Worm (Caenorhabditis elegans) whole organism, L4 larva: ENCODE data around the gene C45H4.14.

Source experiments
- D1046.2 ChIP-seq: fragments of 200-800 bp; sonication (Bioruptor generic); IDR thresholded peaks from 2 replicates; pipeline ENCODE4 v1.3.6; 2022; ENCODE audit warnings: missing genetic modification characterization, missing compliant biosample characterization
- F10B5.3 ChIP-seq: sonication (generic microtip); optimal IDR thresholded peaks from 2 replicates; lab custom pipeline; 2016; ENCODE audit warnings: mild to moderate bottlenecking, missing genetic modification characterization, missing compliant biosample characterization
- R02D3.7 ChIP-seq: fragments of 150-350 bp; sonication (generic microtip); optimal IDR thresholded peaks from 3 replicates; lab custom pipeline; 2014; ENCODE audit warnings: missing biosample characterization, missing genetic modification characterization
- T20F7.1 ChIP-seq: fragments of 200-800 bp; sonication (Bioruptor generic); optimal IDR thresholded peaks from 2 replicates; lab custom pipeline; 2018; ENCODE audit warnings: mild to moderate bottlenecking, missing genetic modification characterization, missing compliant biosample characterization
- Y105C5A.15 ChIP-seq: fragments of 200-800 bp; sonication (Bioruptor generic); IDR thresholded peaks from 2 replicates; pipeline ENCODE4 v1.3.6; 2022; ENCODE audit warnings: missing genetic modification characterization, missing compliant biosample characterization
- aha-1 ChIP-seq: fragments of 150-350 bp; peaks from one replicate; lab custom pipeline; 2014; ENCODE audit warnings: missing biosample characterization, missing genetic modification characterization
- arid-1 ChIP-seq: fragments of 200-800 bp; sonication (Bioruptor generic); conservative IDR thresholded peaks from 2 replicates; pipeline ENCODE4 v1.3.6; 2022; ENCODE audit warnings: missing genetic modification reagents, missing genetic modification characterization, missing compliant biosample characterization
- ceh-20 ChIP-seq: fragments of 200-800 bp; sonication (Bioruptor generic); IDR thresholded peaks from 2 replicates; pipeline ENCODE4 v1.3.6; 2022; ENCODE audit warnings: missing genetic modification reagents, missing genetic modification characterization, missing compliant biosample characterization
- ceh-28 ChIP-seq: fragments of 150-350 bp; optimal IDR thresholded peaks from 2 replicates; lab custom pipeline; 2014; ENCODE audit warnings: missing biosample characterization, missing genetic modification reagents, missing genetic modification characterization
- ctbp-1 ChIP-seq: fragments of 200-800 bp; sonication (Bioruptor generic); IDR thresholded peaks from 2 replicates; pipeline ENCODE4 v1.3.6; 2022; ENCODE audit warnings: missing genetic modification reagents, missing genetic modification characterization, missing compliant biosample characterization
- daf-16 ChIP-seq, 3 experiments: sonication (generic microtip); optimal IDR thresholded peaks; 2 replicates each; lab custom pipeline; 2016 to 2017; ENCODE audit warnings: missing genetic modification characterization in 3 of 3, missing genetic modification reagents in 3 of 3, mild to moderate bottlenecking in 2 of 3, missing compliant biosample characterization in 2 of 3, missing biosample characterization in 1 of 3, moderate library complexity in 1 of 3
- dmd-6 ChIP-seq: fragments of 200-800 bp; sonication (Bioruptor generic); IDR thresholded peaks from 2 replicates; pipeline ENCODE4 v1.3.6; 2022; ENCODE audit warnings: missing genetic modification reagents, missing genetic modification characterization, missing compliant biosample characterization
- dpl-1 ChIP-seq: fragments of 150-350 bp; optimal IDR thresholded peaks from 2 replicates; lab custom pipeline; 2014; ENCODE audit warnings: missing biosample characterization, missing genetic modification reagents, missing genetic modification characterization
- duxl-1 ChIP-seq: sonication (generic microtip); optimal IDR thresholded peaks from 2 replicates; lab custom pipeline; 2016; ENCODE audit warnings: mild to moderate bottlenecking, missing genetic modification characterization, moderate library complexity, missing compliant biosample characterization; ENCODE audit not compliant: poor library complexity
- dve-1 ChIP-seq: sonication (generic microtip); optimal IDR thresholded peaks from 2 replicates; lab custom pipeline; 2017; ENCODE audit warnings: antibody characterized with exemption, mild to moderate bottlenecking, missing genetic modification characterization, missing compliant biosample characterization; ENCODE audit not compliant: insufficient read depth
- fkh-10 ChIP-seq: fragments of 150-350 bp; optimal IDR thresholded peaks from 2 replicates; lab custom pipeline; 2014; ENCODE audit warnings: missing biosample characterization, missing genetic modification reagents, missing genetic modification characterization
- gei-8 ChIP-seq: fragments of 200-800 bp; sonication (Bioruptor generic); optimal IDR thresholded peaks from 2 replicates; lab custom pipeline; 2018; ENCODE audit warnings: mild to moderate bottlenecking, missing genetic modification characterization, missing compliant biosample characterization
- hif-1 ChIP-seq, 2 experiments: sonication (generic microtip); optimal IDR thresholded peaks; 2 replicates each; lab custom pipeline; 2016 to 2017; ENCODE audit warnings: missing compliant biosample characterization in 2 of 2, missing genetic modification characterization in 2 of 2, missing genetic modification reagents in 2 of 2, missing genotype in 2 of 2, mild to moderate bottlenecking in 1 of 2
- hlh-11 ChIP-seq: fragments of 200-800 bp; sonication (Bioruptor generic); optimal IDR thresholded peaks from 2 replicates; lab custom pipeline; 2018; ENCODE audit warnings: mild to moderate bottlenecking, missing genetic modification characterization, missing compliant biosample characterization
- hmg-1.1 ChIP-seq: fragments of 200-800 bp; sonication (Bioruptor generic); IDR thresholded peaks from 2 replicates; pipeline ENCODE4 v1.3.6; 2022; ENCODE audit warnings: missing genetic modification reagents, missing genetic modification characterization, missing compliant biosample characterization
- lir-3 ChIP-seq: sonication (generic microtip); optimal IDR thresholded peaks from 2 replicates; lab custom pipeline; 2016; ENCODE audit warnings: mild to moderate bottlenecking, missing genetic modification characterization, missing compliant biosample characterization
- lsy-2 ChIP-seq, 2 experiments: fragments of 150-350 bp in 1 of 2; sonication (generic microtip) in 1 of 2; optimal IDR thresholded peaks; 2 replicates each; lab custom pipeline; 2014 to 2017; ENCODE audit warnings: missing biosample characterization in 2 of 2, missing genetic modification characterization in 2 of 2
- mdl-1 ChIP-seq, 2 experiments: fragments of 150-350 bp in 1 of 2; sonication (generic microtip) in 1 of 2; optimal IDR thresholded peaks; 2 replicates each; lab custom pipeline; 2014 to 2017; ENCODE audit warnings: missing biosample characterization in 2 of 2, missing genetic modification characterization in 2 of 2
- mdt-29 ChIP-seq: fragments of 200-800 bp; sonication (Bioruptor generic); IDR thresholded peaks from 2 replicates; pipeline ENCODE4 v1.3.6; 2022; ENCODE audit warnings: missing genetic modification reagents, missing genetic modification characterization, missing compliant biosample characterization
- mep-1 ChIP-seq: fragments of 150-350 bp; sonication (generic microtip); optimal IDR thresholded peaks from 3 replicates; lab custom pipeline; 2014; ENCODE audit warnings: missing biosample characterization, missing genetic modification characterization
- mes-2 ChIP-seq: sonication (generic microtip); optimal IDR thresholded peaks from 2 replicates; lab custom pipeline; 2016; ENCODE audit warnings: missing genotype, mild to moderate bottlenecking, missing genetic modification characterization, missing compliant biosample characterization; ENCODE audit not compliant: poor library complexity, severe bottlenecking
- mxl-3 ChIP-seq: fragments of 200-800 bp; sonication (Bioruptor generic); optimal IDR thresholded peaks from 2 replicates; lab custom pipeline; 2018; ENCODE audit warnings: mild to moderate bottlenecking, missing genetic modification characterization, missing compliant biosample characterization
- nhr-111 ChIP-seq: fragments of 200-800 bp; sonication (Bioruptor generic); optimal IDR thresholded peaks from 2 replicates; lab custom pipeline; 2018; ENCODE audit warnings: mild to moderate bottlenecking, missing genetic modification characterization, missing compliant biosample characterization
- nhr-237 ChIP-seq: sonication (generic microtip); optimal IDR thresholded peaks from 2 replicates; lab custom pipeline; 2017; ENCODE audit warnings: missing biosample characterization, missing genetic modification characterization
- nhr-25 ChIP-seq: sonication (generic microtip); optimal IDR thresholded peaks from 2 replicates; lab custom pipeline; 2017; ENCODE audit warnings: missing genetic modification characterization, mild to moderate bottlenecking, missing compliant biosample characterization, antibody characterized with exemption, moderate library complexity, borderline replicate concordance; ENCODE audit not compliant: insufficient read depth
- nhr-28 ChIP-seq: fragments of 150-350 bp; optimal IDR thresholded peaks from 2 replicates; lab custom pipeline; 2014; ENCODE audit warnings: missing biosample characterization, missing genetic modification characterization
- nhr-42 ChIP-seq: fragments of 200-800 bp; sonication (Bioruptor generic); IDR thresholded peaks from 2 replicates; pipeline ENCODE4 v1.3.6; 2022; ENCODE audit warnings: missing genetic modification characterization, missing compliant biosample characterization
- nhr-48 ChIP-seq: sonication (generic microtip); optimal IDR thresholded peaks from 2 replicates; lab custom pipeline; 2016; ENCODE audit warnings: mild to moderate bottlenecking, missing genetic modification characterization, missing compliant biosample characterization
- nhr-77 ChIP-seq: fragments of 150-350 bp; optimal IDR thresholded peaks from 2 replicates; lab custom pipeline; 2014; ENCODE audit warnings: missing biosample characterization, missing genetic modification characterization
- rbr-2 ChIP-seq: sonication (generic microtip); optimal IDR thresholded peaks from 2 replicates; lab custom pipeline; 2016; ENCODE audit warnings: missing genotype, missing genetic modification characterization, missing compliant biosample characterization
- saeg-2 ChIP-seq: fragments of 200-800 bp; sonication (Bioruptor generic); IDR thresholded peaks from 2 replicates; pipeline ENCODE4 v1.3.6; 2022; ENCODE audit warnings: missing genetic modification reagents, missing genetic modification characterization, missing compliant biosample characterization
- set-16 ChIP-seq: fragments of 200-800 bp; sonication (Bioruptor generic); IDR thresholded peaks from 2 replicates; pipeline ENCODE4 v1.3.6; 2022; ENCODE audit warnings: missing genetic modification reagents, missing genetic modification characterization, missing compliant biosample characterization
- snpc-1.2 ChIP-seq: fragments of 200-800 bp; sonication (Bioruptor generic); IDR thresholded peaks from 2 replicates; pipeline ENCODE4 v1.3.6; 2022; ENCODE audit warnings: missing genetic modification reagents, missing genetic modification characterization, missing compliant biosample characterization
- spr-1 ChIP-seq: sonication (generic microtip); optimal IDR thresholded peaks from 2 replicates; lab custom pipeline; 2016; ENCODE audit warnings: mild to moderate bottlenecking, missing genetic modification characterization, missing compliant biosample characterization
- tra-1 ChIP-seq: fragments of 200-800 bp; sonication (Bioruptor generic); IDR thresholded peaks from 2 replicates; pipeline ENCODE4 v1.3.6; 2022; ENCODE audit warnings: missing genetic modification reagents, missing genetic modification characterization, missing compliant biosample characterization
- unc-130 ChIP-seq: sonication (generic microtip); optimal IDR thresholded peaks from 2 replicates; lab custom pipeline; 2016; ENCODE audit warnings: missing genetic modification reagents, missing genetic modification characterization, missing compliant biosample characterization
- unc-39 ChIP-seq: sonication (generic microtip); optimal IDR thresholded peaks from 2 replicates; lab custom pipeline; 2017; ENCODE audit warnings: missing biosample characterization, missing genetic modification characterization
- unc-62 ChIP-seq, 3 experiments: fragments of 150-350 bp in 1 of 3; sonication (generic microtip); optimal IDR thresholded peaks in 2 of 3; peaks in 1 of 3; 1 replicate in 1 of 3; 2 replicates in 2 of 3; lab custom pipeline; 2014 to 2017; ENCODE audit warnings: missing biosample characterization in 3 of 3, missing genetic modification characterization in 3 of 3, missing genetic modification reagents in 3 of 3, missing genotype in 1 of 3
- zag-1 ChIP-seq: fragments of 150-350 bp; optimal IDR thresholded peaks from 2 replicates; lab custom pipeline; 2014; ENCODE audit warnings: missing biosample characterization, missing genetic modification characterization
- zfp-3 ChIP-seq: fragments of 200-800 bp; sonication (Bioruptor generic); conservative IDR thresholded peaks from 2 replicates; pipeline ENCODE4 v1.3.6; 2022; ENCODE audit warnings: missing genetic modification reagents, missing genetic modification characterization, missing compliant biosample characterization
- ztf-7 ChIP-seq: fragments of 150-350 bp; optimal IDR thresholded peaks from 2 replicates; lab custom pipeline; 2014; ENCODE audit warnings: missing biosample characterization, missing genetic modification characterization

C45H4.14 gene

DNA sequence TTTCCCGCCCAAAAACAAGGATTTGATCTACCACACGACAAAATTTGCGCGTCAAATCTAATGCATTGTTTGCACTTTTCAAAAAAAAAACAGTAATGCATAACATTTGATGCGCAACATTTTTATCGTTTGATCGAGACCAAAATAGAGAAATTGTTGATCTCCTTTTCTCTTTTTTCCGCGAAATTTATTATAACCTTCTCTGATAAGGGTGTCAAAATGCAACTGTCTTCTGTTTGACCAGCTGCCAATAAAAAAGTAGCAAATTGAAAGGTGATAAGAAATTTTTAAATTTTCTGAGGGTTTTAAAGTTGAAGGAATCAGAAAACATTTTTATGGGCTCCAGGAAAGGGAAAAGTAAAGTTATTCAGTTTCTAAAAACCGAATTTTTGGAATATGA, 22.2 kb downstream of the C45H4.14 start:
- TF ChIP-seq spr-1 (tag; lab: Kevin White, UChicago): no peak
- no peak for TF ChIP-seq R02D3.7
- TF ChIP-seq nhr-25 (tag; lab: Kevin White, UChicago): no peak
- TF ChIP-seq ceh-28 (tag; lab: Kevin White, UChicago): no peak
- TF ChIP-seq F10B5.3 (tag; lab: Kevin White, UChicago): no peak
- TF ChIP-seq zfp-3 (GFP tag; lab: Robert Waterston, UW): no peak
- TF ChIP-seq duxl-1 (tag; lab: Kevin White, UChicago): no peak
- peak; percentile 62 for TF ChIP-seq dmd-6 (GFP tag; lab: Robert Waterston, UW)
- no peak for TF ChIP-seq daf-16 (GFP tag; optimal IDR thresholded peaks at IDR 0.05; lab: Kevin White, UChicago)
- TF ChIP-seq daf-16 (tag; optimal IDR thresholded peaks at IDR 0.05; lab: Kevin White, UChicago): peak; percentile 37
- TF ChIP-seq mep-1 (tag; lab: Kevin White, UChicago): no peak
- TF ChIP-seq nhr-48 (tag; lab: Kevin White, UChicago): no peak
- no peak for TF ChIP-seq hmg-1.1 (GFP tag; lab: Robert Waterston, UW)
- TF ChIP-seq arid-1 (GFP tag; lab: Robert Waterston, UW): no peak
- TF ChIP-seq unc-39: no peak
- TF ChIP-seq unc-62 (GFP tag; optimal IDR thresholded peaks at IDR 0.05 in 1 of 2; lab: Kevin White, UChicago): no peak
- no peak for TF ChIP-seq unc-62 (tag; optimal IDR thresholded peaks at IDR 0.05; lab: Kevin White, UChicago)

DNA sequence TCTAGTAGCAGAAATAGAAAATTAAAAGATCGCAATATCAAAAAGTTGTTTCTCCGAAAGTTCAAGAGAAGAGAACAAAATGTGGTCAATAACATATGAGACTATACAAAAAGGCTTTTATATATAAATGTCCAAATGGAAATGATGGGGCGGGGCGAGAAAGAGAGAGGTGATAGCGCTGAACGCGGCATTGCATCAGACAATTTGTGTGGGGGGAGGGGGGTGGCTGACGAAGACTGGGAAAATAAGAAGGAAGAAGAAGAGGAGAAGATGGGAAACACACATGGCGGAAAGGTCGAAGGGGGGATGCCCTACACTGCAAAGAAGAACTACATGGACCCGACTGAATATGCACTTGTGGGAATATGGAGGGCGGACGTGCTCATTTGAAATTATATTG, 23.9 kb downstream of the C45H4.14 start:
- TF ChIP-seq lir-3 (tag; lab: Kevin White, UChicago): no peak
- TF ChIP-seq aha-1 (tag; lab: Kevin White, UChicago): peak; percentile 60
- TF ChIP-seq nhr-25 (tag; lab: Kevin White, UChicago): no peak
- peak; percentile 4 for TF ChIP-seq dve-1 (tag; lab: Kevin White, UChicago)
- peak; percentile 36 for TF ChIP-seq mep-1 (tag; lab: Kevin White, UChicago)
- peak in 1 of 2 experiments; percentile 13 for TF ChIP-seq lsy-2 (tag; optimal IDR thresholded peaks at IDR 0.05; lab: Kevin White, UChicago)
- no peak for TF ChIP-seq ztf-7 (tag; lab: Kevin White, UChicago)
- no peak for TF ChIP-seq snpc-1.2 (GFP tag; lab: Robert Waterston, UW)
- TF ChIP-seq fkh-10 (GFP tag; lab: Kevin White, UChicago): no peak
- no peak for TF ChIP-seq saeg-2
- TF ChIP-seq hif-1 (tag; optimal IDR thresholded peaks at IDR 0.05; lab: Kevin White, UChicago): peak in 1 of 2 experiments; percentile 7
- no peak for TF ChIP-seq gei-8 (GFP tag; lab: Kevin White, UChicago)
- no peak for TF ChIP-seq unc-62 (GFP tag; optimal IDR thresholded peaks at IDR 0.05 in 1 of 2; lab: Kevin White, UChicago)
- no peak for TF ChIP-seq unc-62 (tag; optimal IDR thresholded peaks at IDR 0.05; lab: Kevin White, UChicago)
- TF ChIP-seq T20F7.1 (GFP tag; lab: Kevin White, UChicago): no peak
- TF ChIP-seq zag-1: no peak
- peak; percentile 24; the same call in 1 of the 2 replicates for TF ChIP-seq ctbp-1 (GFP tag; lab: Robert Waterston, UW)
- TF ChIP-seq mdl-1 (tag; optimal IDR thresholded peaks at IDR 0.05; lab: Kevin White, UChicago): peak in 1 of 2 experiments; percentile 68
- peak; percentile 61 for TF ChIP-seq hlh-11 (tag; lab: Kevin White, UChicago)
- TF ChIP-seq nhr-77 (tag; lab: Kevin White, UChicago): no peak
- TF ChIP-seq nhr-42 (GFP tag; lab: Robert Waterston, UW): no peak
- TF ChIP-seq Y105C5A.15: no peak
- no peak for TF ChIP-seq zfp-3 (GFP tag; lab: Robert Waterston, UW)
- peak; percentile 34; the same call in 1 of the 2 replicates for TF ChIP-seq hmg-1.1 (GFP tag; lab: Robert Waterston, UW)
- no peak for TF ChIP-seq D1046.2 (GFP tag; lab: Robert Waterston, UW)
- no peak for TF ChIP-seq rbr-2
- no peak for TF ChIP-seq ceh-28 (tag; lab: Kevin White, UChicago)
- TF ChIP-seq nhr-48 (tag; lab: Kevin White, UChicago): no peak
- peak; percentile 40 for TF ChIP-seq mes-2 (tag; lab: Kevin White, UChicago)
- TF ChIP-seq duxl-1 (tag; lab: Kevin White, UChicago): no peak
- TF ChIP-seq ceh-20 (GFP tag; lab: Robert Waterston, UW): no peak
- no peak for TF ChIP-seq nhr-237
- no peak for TF ChIP-seq mdt-29 (GFP tag; lab: Robert Waterston, UW)
- 0 out of 2 replicates have a peak, but pooled peaks have one; percentile 27 for TF ChIP-seq set-16 (GFP tag; lab: Robert Waterston, UW)
- TF ChIP-seq mxl-3 (GFP tag; lab: Kevin White, UChicago): peak; percentile 95
- no peak for TF ChIP-seq spr-1 (tag; lab: Kevin White, UChicago)
- TF ChIP-seq nhr-28 (tag; lab: Kevin White, UChicago): peak; percentile 63
- no peak for TF ChIP-seq nhr-111 (GFP tag; lab: Kevin White, UChicago)
- peak; percentile 18 for TF ChIP-seq dpl-1 (GFP tag; lab: Kevin White, UChicago)
- TF ChIP-seq unc-130 (GFP tag; lab: Kevin White, UChicago): no peak
- TF ChIP-seq tra-1 (GFP tag; lab: Robert Waterston, UW): no peak
